Fruit fly (Drosophila melanogaster): ENCODE data around the gene CG31183.

dm6 chr3R:15875611-15876010 lies at the start of gene CG31183:
- TF ChIP-seq CG31627 (GFP tag; optimal IDR thresholded peaks at IDR 0.05) (no peak), topi (GFP tag; optimal IDR thresholded peaks at IDR 0.05) (no peak), CG4318 (GFP tag; optimal IDR thresholded peaks at IDR 0.05) (no peak), CG10631 (GFP tag; optimal IDR thresholded peaks at IDR 0.05) (no peak), CG6163 (GFP tag; IDR thresholded peaks at IDR 0.05) (no peak), Gug (GFP tag; IDR thresholded peaks at IDR 0.05) (no peak), Smox (GFP tag; optimal IDR thresholded peaks at IDR 0.05) (no peak), CG8319 (GFP tag; optimal IDR thresholded peaks at IDR 0.05) (no peak)

All from whole organism, prepupa.